Worm (Caenorhabditis elegans): Measurements from ENCODE around the gene fbxa-67.

ce11 chrIII:916897-917296 is 33.6 kb downstream of the fbxa-67 start, which contains the start of gene idpp-13:
- no peak for TF ChIP-seq aha-1 (tag)
- TF ChIP-seq dmd-6 (GFP tag; IDR thresholded peaks at IDR 0.05), result no peak

All from whole organism, L4 larva.